Fruit fly (Drosophila melanogaster) whole organism, pupa: ENCODE measurements around the gene Pyroxd1.

Source experiments
- CG10348 ChIP-seq: fragments of 200-800 bp; sonication (Bioruptor generic); IDR thresholded peaks from 2 replicates; pipeline ENCODE4 v1.3.6; 2022; ENCODE audit warnings: missing biosample characterization, missing genetic modification characterization
- CG12605 ChIP-seq: fragments of 200-800 bp; sonication (Bioruptor generic); IDR thresholded peaks from 2 replicates; pipeline ENCODE4 v1.3.6; 2022; ENCODE audit warnings: missing biosample characterization, missing genetic modification characterization
- CG13204 ChIP-seq: fragments of 200-800 bp; sonication (Bioruptor generic); optimal IDR thresholded peaks from 2 replicates; lab custom pipeline; 2018; ENCODE audit warnings: missing biosample characterization, mild to moderate bottlenecking, missing genetic modification characterization, moderate library complexity
- CG14655 ChIP-seq: fragments of 200-800 bp; sonication (Bioruptor generic); optimal IDR thresholded peaks from 3 replicates; lab custom pipeline; 2017; ENCODE audit warnings: mild to moderate bottlenecking, missing biosample characterization, missing genetic modification reagents, missing genetic modification characterization
- CG15710 ChIP-seq: fragments of 200-800 bp; sonication (Bioruptor generic); optimal IDR thresholded peaks from 2 replicates; lab custom pipeline; 2018; ENCODE audit warnings: missing biosample characterization, mild to moderate bottlenecking, missing genetic modification characterization, moderate library complexity
- CG17806 ChIP-seq: fragments of 200-800 bp; sonication (Bioruptor generic); optimal IDR thresholded peaks from 2 replicates; lab custom pipeline; 2018; ENCODE audit warnings: missing biosample characterization, mild to moderate bottlenecking, missing genetic modification characterization, moderate library complexity
- CG32121 ChIP-seq: fragments of 200-800 bp; sonication (Bioruptor generic); IDR thresholded peaks from 2 replicates; pipeline ENCODE4 v1.3.6; 2022; ENCODE audit warnings: missing biosample characterization, missing genetic modification characterization
- CG34367 ChIP-seq: fragments of 200-800 bp; sonication (Bioruptor generic); optimal IDR thresholded peaks from 2 replicates; lab custom pipeline; 2018; ENCODE audit warnings: missing biosample characterization, mild to moderate bottlenecking, missing genetic modification characterization
- CG4496 ChIP-seq: fragments of 200-800 bp; sonication (Bioruptor generic); IDR thresholded peaks from 3 replicates; pipeline ENCODE4 v1.3.6; 2022; ENCODE audit warnings: missing biosample characterization, missing genetic modification characterization
- CG8159 ChIP-seq: fragments of 200-800 bp; sonication (Bioruptor generic); optimal IDR thresholded peaks from 3 replicates; lab custom pipeline; 2018; ENCODE audit warnings: missing biosample characterization, mild to moderate bottlenecking, missing genetic modification characterization, moderate library complexity
- CG8301 ChIP-seq: fragments of 200-800 bp; sonication (Bioruptor generic); optimal IDR thresholded peaks from 2 replicates; lab custom pipeline; 2018; ENCODE audit warnings: missing biosample characterization, mild to moderate bottlenecking, missing genetic modification characterization
- CG9948 ChIP-seq: fragments of 200-800 bp; sonication (Bioruptor generic); optimal IDR thresholded peaks from 2 replicates; lab custom pipeline; 2018; ENCODE audit warnings: missing biosample characterization, mild to moderate bottlenecking, missing genetic modification characterization, moderate library complexity
- D1 ChIP-seq: fragments of 200-800 bp; sonication (Bioruptor generic); optimal IDR thresholded peaks from 2 replicates; lab custom pipeline; 2018; ENCODE audit warnings: missing biosample characterization, mild to moderate bottlenecking, missing genetic modification characterization, moderate library complexity
- EcR ChIP-seq: fragments of 200-800 bp; sonication (Bioruptor generic); optimal IDR thresholded peaks from 3 replicates; lab custom pipeline; 2019; ENCODE audit warnings: missing biosample characterization, missing genetic modification characterization, mild to moderate bottlenecking, moderate library complexity, missing genetic modification reagents
- Ets98B ChIP-seq: fragments of 200-800 bp; sonication (Bioruptor generic); IDR thresholded peaks from 2 replicates; pipeline ENCODE4 v1.3.6; 2022; ENCODE audit warnings: missing biosample characterization, missing genetic modification characterization
- Pif1A ChIP-seq: fragments of 200-800 bp; sonication (Bioruptor generic); optimal IDR thresholded peaks from 3 replicates; lab custom pipeline; 2016; ENCODE audit warnings: missing biosample characterization, missing genetic modification characterization
- Pif1B ChIP-seq: fragments of 200-800 bp; sonication (Bioruptor generic); optimal IDR thresholded peaks from 3 replicates; lab custom pipeline; 2016; ENCODE audit warnings: missing biosample characterization, missing genetic modification characterization
- Snoo ChIP-seq: fragments of 200-800 bp; sonication (Bioruptor generic); optimal IDR thresholded peaks from 3 replicates; lab custom pipeline; 2017; ENCODE audit warnings: missing biosample characterization, mild to moderate bottlenecking, missing genetic modification characterization, inconsistent platforms
- fd96Ca ChIP-seq: fragments of 200-800 bp; sonication (Bioruptor generic); IDR thresholded peaks from 3 replicates; pipeline ENCODE4 v1.3.6; 2022; ENCODE audit warnings: missing biosample characterization, missing genetic modification characterization
- gl ChIP-seq: fragments of 200-800 bp; sonication (Bioruptor generic); optimal IDR thresholded peaks from 2 replicates; lab custom pipeline; 2018; ENCODE audit warnings: missing biosample characterization, mild to moderate bottlenecking, missing genetic modification characterization
- rn ChIP-seq: fragments of 200-800 bp; sonication (Bioruptor generic); IDR thresholded peaks from 2 replicates; pipeline ENCODE4 v1.3.6; 2022; ENCODE audit warnings: missing biosample characterization, missing genetic modification characterization

Gene Pyroxd1

dm6 chr2L:20097105-20097631 lies 5.9 kb downstream of the Pyroxd1 start, which contains the start of the genes mRpS18B and Kua:
mRpS18B (minus strand) TSS chr2L:20097253.
Kua (plus strand) TSS chr2L:20097581.
- TF ChIP-seq CG32121 = no peak
- peak; percentile 41 for TF ChIP-seq CG14655 (GFP tag; lab: Kevin White, UChicago)
- TF ChIP-seq Pif1A (GFP tag; lab: Kevin White, UChicago) = no peak
- TF ChIP-seq Snoo = no peak
- no peak for TF ChIP-seq fd96Ca
- peak; percentile 39 for TF ChIP-seq CG17806 (tag; lab: Kevin White, UChicago)
- TF ChIP-seq CG9948 (tag; lab: Kevin White, UChicago) = no peak
- TF ChIP-seq Ets98B (GFP tag; lab: Robert Waterston, UW) = peak; percentile 46
- no peak for TF ChIP-seq gl (tag; lab: Kevin White, UChicago)
- no peak for TF ChIP-seq EcR (GFP tag; lab: Kevin White, UChicago)
- TF ChIP-seq CG15710 = peak; percentile 38
- TF ChIP-seq CG13204 (GFP tag; lab: Kevin White, UChicago) = no peak
- no peak for TF ChIP-seq CG34367 (tag; lab: Kevin White, UChicago)
- TF ChIP-seq CG10348 (GFP tag; lab: Robert Waterston, UW) = no peak
- TF ChIP-seq D1 = peak; percentile 61
- peak; percentile 41; the same call in 1 of the 3 replicates for TF ChIP-seq CG4496 (GFP tag; lab: Robert Waterston, UW)
- peak; percentile 28 for TF ChIP-seq CG8301 (tag; lab: Kevin White, UChicago)
- peak; percentile 55 for TF ChIP-seq CG8159 (tag; lab: Kevin White, UChicago)
- no peak for TF ChIP-seq rn
- TF ChIP-seq Pif1B (GFP tag; lab: Kevin White, UChicago) = no peak
- TF ChIP-seq CG12605 (GFP tag; lab: Robert Waterston, UW) = no peak

- peak; percentile 22 for TF ChIP-seq Ets98B (GFP tag; lab: Robert Waterston, UW)
- TF ChIP-seq CG34367 (tag; lab: Kevin White, UChicago) = no peak
- no peak for TF ChIP-seq Pif1B (GFP tag; lab: Kevin White, UChicago)
- peak; percentile 8; the same call in 1 of the 3 replicates for TF ChIP-seq CG4496 (GFP tag; lab: Robert Waterston, UW)
- no peak for TF ChIP-seq CG15710
- TF ChIP-seq fd96Ca = peak; percentile 13; the same call in 1 of the 3 replicates
Observed at dm6 chr2L:20097773-20098172, 6.5 kb downstream of the Pyroxd1 start.

- TF ChIP-seq CG34367 (tag; lab: Kevin White, UChicago) (no peak), CG8159 (tag; lab: Kevin White, UChicago) (peak; percentile 87), Ets98B (GFP tag; lab: Robert Waterston, UW) (peak; percentile 5; the same call in 1 of the 2 replicates), CG12605 (GFP tag; lab: Robert Waterston, UW) (0 out of 2 replicates have a peak, but pooled peaks have one; percentile 13)
Observed at dm6 chr2L:20098194-20098593, 7.0 kb downstream of the Pyroxd1 start.

- TF ChIP-seq rn (no peak), CG10348 (GFP tag; lab: Robert Waterston, UW) (no peak), Snoo (no peak), CG9948 (tag; lab: Kevin White, UChicago) (no peak), CG12605 (GFP tag; lab: Robert Waterston, UW) (no peak), CG15710 (no peak), CG8159 (tag; lab: Kevin White, UChicago) (no peak), CG4496 (GFP tag; lab: Robert Waterston, UW) (no peak), CG13204 (GFP tag; lab: Kevin White, UChicago) (no peak), Ets98B (GFP tag; lab: Robert Waterston, UW) (no peak), Pif1A (GFP tag; lab: Kevin White, UChicago) (no peak), fd96Ca (no peak), CG17806 (tag; lab: Kevin White, UChicago) (no peak), CG34367 (tag; lab: Kevin White, UChicago) (no peak), CG14655 (GFP tag; lab: Kevin White, UChicago) (no peak), gl (tag; lab: Kevin White, UChicago) (no peak)
Observed at dm6 chr2L:20104050-20104449, 12.8 kb downstream of the Pyroxd1 start, which contains the start of gene CG13970. CG13970 (minus strand) TSS chr2L:20104150.

- TF ChIP-seq CG14655 (GFP tag; lab: Kevin White, UChicago) (no peak), CG8159 (tag; lab: Kevin White, UChicago) (no peak), CG10348 (GFP tag; lab: Robert Waterston, UW) (no peak), CG34367 (tag; lab: Kevin White, UChicago) (no peak)
Observed at dm6 chr2L:20104526-20104925, 13.3 kb downstream of the Pyroxd1 start.

dm6 chr2L:20106595-20106994 lies 15.4 kb downstream of the Pyroxd1 start:
- TF ChIP-seq CG15710 (no peak), Ets98B (GFP tag; lab: Robert Waterston, UW) (no peak), fd96Ca (no peak), CG8301 (tag; lab: Kevin White, UChicago) (no peak), CG17806 (tag; lab: Kevin White, UChicago) (no peak), Pif1B (GFP tag; lab: Kevin White, UChicago) (no peak)

dm6 chr2L:20115865-20116264 lies 24.6 kb downstream of the Pyroxd1 start:
- no peak for TF ChIP-seq rn
- no peak for TF ChIP-seq CG8301 (tag; lab: Kevin White, UChicago)
- no peak for TF ChIP-seq CG34367 (tag; lab: Kevin White, UChicago)
- TF ChIP-seq CG15710 = no peak
- no peak for TF ChIP-seq Ets98B (GFP tag; lab: Robert Waterston, UW)
- TF ChIP-seq Snoo = no peak
- TF ChIP-seq gl (tag; lab: Kevin White, UChicago) = no peak
- no peak for TF ChIP-seq CG12605 (GFP tag; lab: Robert Waterston, UW)
- TF ChIP-seq D1 = no peak
- no peak for TF ChIP-seq CG4496 (GFP tag; lab: Robert Waterston, UW)
- no peak for TF ChIP-seq fd96Ca
- TF ChIP-seq CG9948 (tag; lab: Kevin White, UChicago) = no peak
- TF ChIP-seq CG17806 (tag; lab: Kevin White, UChicago) = no peak
- TF ChIP-seq Pif1B (GFP tag; lab: Kevin White, UChicago) = no peak
- TF ChIP-seq Pif1A (GFP tag; lab: Kevin White, UChicago) = no peak
- no peak for TF ChIP-seq EcR (GFP tag; lab: Kevin White, UChicago)
- no peak for TF ChIP-seq CG8159 (tag; lab: Kevin White, UChicago)
- no peak for TF ChIP-seq CG14655 (GFP tag; lab: Kevin White, UChicago)
- no peak for TF ChIP-seq CG13204 (GFP tag; lab: Kevin White, UChicago)
- TF ChIP-seq CG10348 (GFP tag; lab: Robert Waterston, UW) = no peak
